Fruit fly (Drosophila melanogaster): ENCODE measurements around the gene Paris.

dm6 chr2L:4416089-4416488 is 47.3 kb upstream of the Paris start:
- TF ChIP-seq kay (GFP tag; ENCODE audit: borderline replicate concordance) (no peak), Clk (GFP tag; optimal IDR thresholded peaks at IDR 0.05) (no peak), cic (GFP tag; optimal IDR thresholded peaks at IDR 0.05) (no peak), CG7101 (tag; optimal IDR thresholded peaks at IDR 0.05) (no peak), tj (GFP tag; optimal IDR thresholded peaks at IDR 0.05) (no peak), Crg-1 (GFP tag; optimal IDR thresholded peaks at IDR 0.05) (no peak), ovo (GFP tag; optimal IDR thresholded peaks at IDR 0.05) (no peak), Mnt (GFP tag; optimal IDR thresholded peaks at IDR 0.05) (no peak)
